Worm (Caenorhabditis elegans) whole organism, dauer: ENCODE results near the gene C25G6.1.

Experiments used
- unc-62 ChIP-seq: sonication (generic microtip); optimal IDR thresholded peaks from 2 replicates; lab custom pipeline; 2017; ENCODE audit warnings: missing biosample characterization, missing genetic modification reagents, missing genetic modification characterization

The C25G6.1 gene

DNA sequence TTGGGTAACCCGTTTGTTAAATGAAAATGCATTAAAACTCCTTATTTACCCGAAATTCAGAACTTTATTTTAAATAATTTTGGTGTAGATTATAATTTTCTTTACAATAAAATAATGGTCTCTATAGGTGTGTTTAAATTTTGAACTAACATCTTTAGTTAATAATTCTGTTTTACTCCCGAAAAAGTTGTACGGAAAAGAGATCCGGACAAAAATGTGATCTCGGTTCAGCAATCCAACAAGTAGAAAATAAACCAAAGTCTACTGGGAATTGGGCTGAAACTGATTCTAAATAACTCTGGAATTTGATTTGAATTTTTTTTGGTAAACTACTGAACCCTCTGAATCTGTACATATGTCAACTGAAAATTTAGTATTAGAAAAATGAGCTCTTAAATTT is 25.0 kb downstream of the C25G6.1 start:
- TF ChIP-seq unc-62 (GFP tag; lab: Kevin White, UChicago), result no peak

- no peak for TF ChIP-seq unc-62 (GFP tag; lab: Kevin White, UChicago)
Measured at ce11 chrX:1299849-1300248, 29.2 kb downstream of the C25G6.1 start, which contains the start of gene inso-1. TSS of gene inso-1 (plus strand) at chrX:1300149.

ce11 chrX:1302267-1302666 is 31.6 kb downstream of the C25G6.1 start:
- TF ChIP-seq unc-62 (GFP tag; lab: Kevin White, UChicago), result no peak

- no peak for TF ChIP-seq unc-62 (GFP tag; lab: Kevin White, UChicago)
Measured at ce11 chrX:1309446-1309845, 38.7 kb downstream of the C25G6.1 start.

- no peak for TF ChIP-seq unc-62 (GFP tag; lab: Kevin White, UChicago)
Measured at ce11 chrX:1311084-1311483, 40.4 kb downstream of the C25G6.1 start, which contains the start of gene H42K12.3. TSS of gene H42K12.3 (plus strand) at chrX:1311391.

DNA sequence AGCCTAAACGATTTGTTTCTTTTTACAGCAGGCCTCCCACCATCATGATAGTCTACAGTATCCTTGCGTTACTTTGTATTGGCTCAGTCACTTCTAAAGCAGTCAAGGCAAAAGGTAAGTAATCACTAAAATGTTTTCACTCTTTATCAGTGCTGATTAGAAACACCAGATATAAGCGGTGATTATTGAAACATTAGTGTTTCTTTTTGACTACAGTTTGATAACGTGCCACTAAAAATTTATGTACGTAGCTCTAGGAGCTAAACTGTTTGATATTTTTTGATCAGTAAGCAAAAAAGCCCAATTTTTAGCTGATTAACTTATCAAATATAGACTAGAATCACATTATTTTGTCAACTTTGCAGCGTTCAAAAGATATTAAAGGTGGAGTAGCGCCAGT is 40.9 kb downstream of the C25G6.1 start:
- TF ChIP-seq unc-62 (GFP tag; lab: Kevin White, UChicago), result no peak

DNA sequence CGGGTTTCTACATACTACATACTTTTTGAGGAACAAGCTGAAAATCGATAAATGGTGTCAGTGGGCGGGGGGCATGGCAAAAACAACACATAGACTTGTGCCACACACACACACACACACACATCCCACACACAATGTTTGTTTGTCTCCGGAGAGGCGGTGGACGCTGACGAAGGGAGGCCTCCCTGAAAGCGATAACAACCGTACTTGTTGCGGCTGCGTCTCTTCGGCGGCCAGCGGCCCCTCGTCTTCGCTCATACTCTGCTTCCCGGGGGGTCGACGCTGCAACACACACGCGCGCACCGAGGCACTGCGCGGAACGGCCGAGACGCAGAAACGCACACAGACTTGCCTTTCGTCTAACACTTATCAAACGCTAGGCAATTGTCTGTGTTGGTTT is 49.0 kb downstream of the C25G6.1 start:
- TF ChIP-seq unc-62 (GFP tag; lab: Kevin White, UChicago), result no peak

DNA sequence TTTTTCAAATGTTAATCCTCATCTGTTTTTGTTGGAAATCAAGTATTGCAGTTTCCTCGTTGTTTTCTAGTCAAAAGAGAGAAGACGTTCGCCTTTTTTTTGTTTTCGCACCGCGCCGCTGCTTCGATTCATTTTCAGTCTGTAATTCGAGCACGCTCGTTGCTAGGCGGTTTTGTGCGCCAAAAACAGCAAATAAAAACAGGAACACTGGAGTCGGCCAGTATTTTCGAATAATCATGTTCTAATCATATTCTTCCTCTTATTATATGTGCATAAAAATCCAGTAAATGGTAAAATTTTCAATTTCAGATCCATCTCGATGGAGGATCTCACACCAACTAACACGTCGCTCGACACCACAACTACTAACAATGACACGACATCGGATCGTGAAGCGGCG is 50.3 kb downstream of the C25G6.1 start, which contains the start of gene pdk-1:
Gene pdk-1 (plus strand): TSS at position 301 of the 400 bp plus-strand sequence.
- no peak for TF ChIP-seq unc-62 (GFP tag; lab: Kevin White, UChicago)
